Worm (Caenorhabditis elegans) whole organism, early embryonic: Measurements from ENCODE around the gene pstk-1.

Experiments used
- B0310.2 ChIP-seq: sonication (generic microtip); optimal IDR thresholded peaks from 2 replicates; lab custom pipeline; 2016; ENCODE audit warnings: mild to moderate bottlenecking, missing genetic modification characterization, missing compliant biosample characterization
- F13C5.2 ChIP-seq: sonication (generic microtip); optimal IDR thresholded peaks from 2 replicates; lab custom pipeline; 2017; ENCODE audit warnings: mild to moderate bottlenecking, missing genetic modification characterization, inconsistent platforms, missing compliant biosample characterization
- aly-1 ChIP-seq: sonication (generic microtip); optimal IDR thresholded peaks from 2 replicates; lab custom pipeline; 2016; ENCODE audit warnings: missing genetic modification characterization, missing compliant biosample characterization
- ama-1 ChIP-seq: fragments of 150-350 bp; optimal IDR thresholded peaks from 2 replicates; lab custom pipeline; 2014
- ceh-13 ChIP-seq: fragments of 200-800 bp; sonication (Bioruptor generic); optimal IDR thresholded peaks from 2 replicates; lab custom pipeline; 2018; ENCODE audit warnings: mild to moderate bottlenecking, missing genetic modification characterization, missing compliant biosample characterization
- ceh-36 ChIP-seq: sonication (generic microtip); optimal IDR thresholded peaks from 2 replicates; lab custom pipeline; 2016; ENCODE audit warnings: missing genetic modification characterization, inconsistent platforms, missing compliant biosample characterization
- ets-7 ChIP-seq: sonication (generic microtip); optimal IDR thresholded peaks from 2 replicates; lab custom pipeline; 2016; ENCODE audit warnings: missing genotype, missing genetic modification characterization, missing compliant biosample characterization
- flt-1 ChIP-seq: fragments of 200-800 bp; sonication (Bioruptor generic); IDR thresholded peaks from 2 replicates; pipeline ENCODE4 v1.3.6; 2022; ENCODE audit warnings: missing genetic modification characterization, missing compliant biosample characterization
- hmg-4 ChIP-seq: fragments of 200-800 bp; sonication (Bioruptor generic); optimal IDR thresholded peaks from 2 replicates; lab custom pipeline; 2018; ENCODE audit warnings: mild to moderate bottlenecking, missing genetic modification characterization, missing compliant biosample characterization
- hnd-1 ChIP-seq: sonication (generic microtip); optimal IDR thresholded peaks from 2 replicates; lab custom pipeline; 2016; ENCODE audit warnings: missing genetic modification characterization, missing compliant biosample characterization
- pes-1 ChIP-seq: fragments of 200-800 bp; sonication (Bioruptor generic); IDR thresholded peaks from 2 replicates; pipeline ENCODE4 v1.3.6; 2022; ENCODE audit warnings: missing genetic modification reagents, missing genetic modification characterization, missing compliant biosample characterization
- scrt-1 ChIP-seq: fragments of 200-800 bp; sonication (Bioruptor generic); IDR thresholded peaks from 2 replicates; pipeline ENCODE4 v1.3.6; 2022; ENCODE audit warnings: missing genetic modification characterization, missing compliant biosample characterization
- sea-1 ChIP-seq: fragments of 200-800 bp; sonication (Bioruptor generic); conservative IDR thresholded peaks from 2 replicates; pipeline ENCODE4 v1.3.6; 2022; ENCODE audit warnings: missing genetic modification characterization, missing compliant biosample characterization
- tra-4 ChIP-seq: sonication (generic microtip); optimal IDR thresholded peaks from 2 replicates; lab custom pipeline; 2017; ENCODE audit warnings: missing genetic modification characterization, missing compliant biosample characterization

DNA sequence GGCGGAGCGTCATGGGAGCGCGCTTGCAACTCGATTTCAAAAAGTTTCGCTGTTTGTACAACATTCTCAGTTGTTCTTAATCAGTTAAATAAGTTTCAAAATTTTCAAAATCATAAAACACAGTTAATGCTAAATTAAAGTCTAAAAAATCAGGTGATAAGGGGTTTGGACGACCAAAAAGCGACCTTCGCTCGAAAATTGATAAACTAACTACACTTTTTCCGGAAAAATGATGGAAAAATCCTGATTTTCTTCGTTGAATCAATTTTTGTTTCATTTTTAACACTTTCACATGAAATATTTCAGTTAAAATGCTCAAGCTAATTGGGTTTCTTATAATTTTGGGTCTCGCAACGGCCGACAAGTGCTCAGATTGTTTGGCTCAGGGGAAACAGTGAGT, 36.2 kb upstream of the pstk-1 start, which contains the start of gene Y49E10.16:
- TF ChIP-seq tra-4 (tag; lab: Kevin White, UChicago), result no peak
- TF ChIP-seq ama-1 (lab: Kevin White, UChicago), result no peak
- no peak for TF ChIP-seq ceh-13
- TF ChIP-seq flt-1 (GFP tag; lab: Robert Waterston, UW), result no peak
- TF ChIP-seq hnd-1 (tag; lab: Kevin White, UChicago), result no peak
- no peak for TF ChIP-seq B0310.2 (tag; lab: Kevin White, UChicago)
- no peak for TF ChIP-seq scrt-1 (GFP tag; lab: Robert Waterston, UW)
- no peak for TF ChIP-seq pes-1 (GFP tag; lab: Robert Waterston, UW)
- TF ChIP-seq hmg-4 (GFP tag; lab: Kevin White, UChicago), result no peak
- TF ChIP-seq ceh-36 (tag; lab: Kevin White, UChicago), result no peak
- no peak for TF ChIP-seq F13C5.2 (tag; lab: Kevin White, UChicago)
- TF ChIP-seq aly-1 (tag; lab: Kevin White, UChicago), result no peak
- no peak for TF ChIP-seq sea-1 (GFP tag; lab: Robert Waterston, UW)
- TF ChIP-seq ets-7 (tag; lab: Kevin White, UChicago), result no peak
